Worm (Caenorhabditis elegans) whole organism, L4 larva: Measurements from ENCODE around the gene fcd-2.

Experiments used
- ama-1 ChIP-seq: fragments of 150-350 bp; optimal IDR thresholded peaks from 2 replicates; lab custom pipeline; 2014; ENCODE audit warnings: inconsistent platforms, mixed read lengths
- dve-1 ChIP-seq: sonication (generic microtip); optimal IDR thresholded peaks from 2 replicates; lab custom pipeline; 2017; ENCODE audit warnings: antibody characterized with exemption, mild to moderate bottlenecking, missing genetic modification characterization, missing compliant biosample characterization; ENCODE audit not compliant: insufficient read depth
- egl-27 ChIP-seq: sonication (generic microtip); optimal IDR thresholded peaks from 3 replicates; lab custom pipeline; 2017; ENCODE audit warnings: missing biosample characterization, missing genetic modification reagents, missing genetic modification characterization
- pha-4 ChIP-seq, 2 experiments: fragments of 150-350 bp in 1 of 2; fragments of 200-800 bp in 1 of 2; sonication (Bioruptor generic) in 1 of 2; IDR thresholded peaks in 1 of 2; optimal IDR thresholded peaks in 1 of 2; 2 replicates each; pipeline versions ENCODE4 v1.3.6 to Lab custom; 2014 to 2022; ENCODE audit warnings: missing genetic modification characterization in 2 of 2, missing genetic modification reagents in 2 of 2, missing biosample characterization in 1 of 2, missing compliant biosample characterization in 1 of 2
- php-3 ChIP-seq: fragments of 200-800 bp; sonication (Bioruptor generic); IDR thresholded peaks from 2 replicates; pipeline ENCODE4 v1.3.6; 2022; ENCODE audit warnings: missing genetic modification reagents, missing genetic modification characterization, missing compliant biosample characterization
- set-16 ChIP-seq: fragments of 200-800 bp; sonication (Bioruptor generic); IDR thresholded peaks from 2 replicates; pipeline ENCODE4 v1.3.6; 2022; ENCODE audit warnings: missing genetic modification reagents, missing genetic modification characterization, missing compliant biosample characterization
- zag-1 ChIP-seq: fragments of 150-350 bp; optimal IDR thresholded peaks from 2 replicates; lab custom pipeline; 2014; ENCODE audit warnings: missing biosample characterization, missing genetic modification characterization

DNA sequence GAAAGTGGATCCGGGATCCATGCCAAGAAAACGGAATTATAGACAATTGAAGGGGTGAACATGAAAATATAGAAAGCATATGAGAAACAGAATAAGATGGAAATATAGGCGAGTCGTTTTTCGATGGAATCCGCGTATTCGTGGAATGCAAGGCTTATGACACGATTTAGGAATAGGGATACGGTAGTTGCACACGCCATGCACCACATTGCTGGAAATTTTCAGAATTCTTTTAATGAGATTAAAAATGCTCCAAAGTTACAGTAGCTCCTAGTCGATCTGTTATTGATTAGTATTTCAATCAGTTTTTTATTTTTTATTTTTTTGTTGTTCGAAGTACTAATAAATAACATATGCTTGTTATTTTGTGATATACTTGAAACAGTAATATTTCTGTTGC, 25.5 kb downstream of the fcd-2 start:
- TF ChIP-seq php-3 (GFP tag; lab: Robert Waterston, UW) (no peak), zag-1 (tag; lab: Kevin White, UChicago) (no peak), egl-27 (tag; lab: Kevin White, UChicago) (no peak), dve-1 (no peak), set-16 (no peak), ama-1 (lab: Kevin White, UChicago) (no peak), pha-4 (GFP tag; IDR thresholded peaks at IDR 0.05; lab: Robert Waterston, UW) (no peak), pha-4 (tag; optimal IDR thresholded peaks at IDR 0.05; lab: Kevin White, UChicago) (no peak)
